Fruit fly (Drosophila melanogaster) whole organism, prepupa: ENCODE data around the gene Taf9.

Experiments used
- CG16779 ChIP-seq: fragments of 200-800 bp; sonication (Bioruptor generic); optimal IDR thresholded peaks from 3 replicates; lab custom pipeline; 2017; ENCODE audit warnings: missing biosample characterization, mild to moderate bottlenecking, missing genetic modification characterization
- CG6792 ChIP-seq: fragments of 200-800 bp; sonication (Bioruptor generic); optimal IDR thresholded peaks from 3 replicates; lab custom pipeline; 2016; ENCODE audit warnings: missing biosample characterization, missing genetic modification characterization
- CG6854 ChIP-seq: fragments of 200-800 bp; sonication (Bioruptor generic); optimal IDR thresholded peaks from 2 replicates; lab custom pipeline; 2017; ENCODE audit warnings: missing biosample characterization, mild to moderate bottlenecking, missing genetic modification characterization
- dac ChIP-seq: fragments of 200-800 bp; sonication (Bioruptor generic); optimal IDR thresholded peaks from 2 replicates; lab custom pipeline; 2017; ENCODE audit warnings: missing biosample characterization, mild to moderate bottlenecking, missing genetic modification characterization

DNA sequence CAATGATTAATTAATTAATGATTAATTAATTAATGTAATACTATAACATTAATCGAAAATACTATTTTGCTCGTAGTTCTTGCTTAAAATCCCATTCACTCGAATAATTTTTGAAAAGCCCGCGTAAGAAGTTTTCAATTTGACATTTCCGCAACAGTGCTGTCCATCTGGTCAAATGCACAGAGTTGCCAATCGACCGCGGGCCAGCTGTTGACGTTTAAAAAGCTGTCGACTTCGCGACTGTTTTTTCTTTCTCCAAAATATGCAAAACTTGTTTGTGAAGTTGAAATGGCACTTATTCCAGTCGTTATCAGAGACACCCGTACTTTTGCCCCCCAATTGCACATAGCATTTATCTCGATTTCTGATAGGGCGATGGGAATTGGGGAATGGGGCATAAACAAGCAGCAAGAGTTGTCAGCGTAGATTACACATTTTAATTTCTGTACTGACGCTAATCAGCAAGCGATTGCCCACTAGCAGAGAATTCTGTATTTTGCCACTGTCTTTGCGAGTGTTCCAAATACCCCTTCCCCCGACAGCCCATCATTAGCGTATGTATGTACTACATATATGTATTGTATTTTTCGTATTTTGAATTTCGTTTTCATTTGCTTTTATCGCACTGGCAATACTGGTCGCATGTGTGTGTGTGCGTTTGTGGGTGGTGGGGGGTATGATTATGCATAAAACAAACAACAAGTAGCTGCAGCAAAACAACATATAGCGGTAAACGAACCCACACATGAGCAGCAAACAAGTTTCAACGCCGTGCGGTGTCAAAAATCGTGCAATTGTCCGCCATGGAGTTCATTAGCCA, 14.7 kb downstream of the Taf9 start, which contains the start of gene Srx:
- peak; percentile 7 for TF ChIP-seq dac
- TF ChIP-seq CG16779: no peak
- TF ChIP-seq CG6792 (GFP tag; lab: Kevin White, UChicago): no peak
- TF ChIP-seq CG6854 (GFP tag; lab: Kevin White, UChicago): no peak
